Fruit fly (Drosophila melanogaster): ENCODE data around the gene CG1529.

Gene CG1529

DNA sequence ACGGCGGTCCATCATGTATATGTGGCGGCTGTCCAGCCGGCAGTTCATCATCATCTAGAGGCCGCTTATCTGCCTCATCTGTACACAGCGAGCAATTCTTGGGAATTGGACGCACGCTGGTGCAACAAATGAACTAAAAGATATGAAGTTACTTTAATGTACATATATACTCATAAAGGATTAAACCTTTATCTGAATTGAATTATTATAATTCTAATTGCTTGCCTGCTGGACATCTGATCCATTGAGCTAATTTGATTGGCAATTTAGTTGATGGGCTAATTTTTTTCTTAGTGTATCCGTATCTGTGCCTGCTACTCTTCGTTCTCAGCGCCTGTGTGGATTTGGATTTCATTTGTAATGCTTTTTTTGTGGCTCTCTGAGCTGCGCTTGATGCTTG, 41.2 kb upstream of the CG1529 start (continued):
- TF ChIP-seq rib (GFP tag; IDR thresholded peaks at IDR 0.05) (no peak), Xrp1 (GFP tag; IDR thresholded peaks at IDR 0.05) (peak; percentile 39; the same call in 1 of the 2 replicates), Dip2 (GFP tag; IDR thresholded peaks at IDR 0.05) (no peak), Doc2 (GFP tag; IDR thresholded peaks at IDR 0.05) (no peak), CG17361 (GFP tag; IDR thresholded peaks at IDR 0.05) (0 out of 3 replicates have a peak, but pooled peaks have one; percentile 19), CG12769 (tag; optimal IDR thresholded peaks at IDR 0.05) (no peak), CG17385 (GFP tag; optimal IDR thresholded peaks at IDR 0.05) (no peak), CG2678 (tag; optimal IDR thresholded peaks at IDR 0.05) (peak; percentile 38), Drgx (GFP tag; IDR thresholded peaks at IDR 0.05) (peak; percentile 88), fd96Cb (tag; optimal IDR thresholded peaks at IDR 0.05) (peak; percentile 13), Fer3 (tag; optimal IDR thresholded peaks at IDR 0.05) (no peak), GATAe (GFP tag; conservative IDR thresholded peaks at IDR 0.05) (no peak), row (GFP tag; IDR thresholded peaks at IDR 0.05) (peak; percentile 51), CG1603 (tag; optimal IDR thresholded peaks at IDR 0.05) (peak; percentile 37), wdn (GFP tag; IDR thresholded peaks at IDR 0.05) (no peak), CG11456 (GFP tag; IDR thresholded peaks at IDR 0.05) (no peak), CG18262 (tag; optimal IDR thresholded peaks at IDR 0.05) (peak; percentile 10), BEAF-32 (GFP tag; optimal IDR thresholded peaks at IDR 0.05) (no peak), Tbp (GFP tag; optimal IDR thresholded peaks at IDR 0.05) (no peak), tio (GFP tag; optimal IDR thresholded peaks at IDR 0.05) (peak; percentile 13), sens (GFP tag) (peak; percentile 49), CG10366 (GFP tag; IDR thresholded peaks at IDR 0.05) (no peak), ind (GFP tag; optimal IDR thresholded peaks at IDR 0.05) (peak; percentile 28), crc (GFP tag; optimal IDR thresholded peaks at IDR 0.05) (no peak), zen2 (GFP tag; IDR thresholded peaks at IDR 0.05; ENCODE audit: partially characterized antibody) (no peak), CG4617 (GFP tag; optimal IDR thresholded peaks at IDR 0.05; ENCODE audit: borderline replicate concordance) (no peak), CG2116 (GFP tag; optimal IDR thresholded peaks at IDR 0.05) (no peak), nmo (GFP tag; optimal IDR thresholded peaks at IDR 0.05) (peak; percentile 25), CG10565 (GFP tag; optimal IDR thresholded peaks at IDR 0.05) (no peak), Atf6 (GFP tag; IDR thresholded peaks at IDR 0.05) (no peak), sens-2 (GFP tag; IDR thresholded peaks at IDR 0.05) (no peak), so (GFP tag; IDR thresholded peaks at IDR 0.05) (no peak), Elba2 (GFP tag; optimal IDR thresholded peaks at IDR 0.05) (no peak), hkb (optimal IDR thresholded peaks at IDR 0.05) (no peak), hkb (GFP tag; IDR thresholded peaks at IDR 0.05) (no peak), NC2α (GFP tag; optimal IDR thresholded peaks at IDR 0.05) (no peak), Hsf (GFP tag; optimal IDR thresholded peaks at IDR 0.05) (no peak), zf30C (GFP tag; optimal IDR thresholded peaks at IDR 0.05) (peak; percentile 17), bsh (GFP tag; optimal IDR thresholded peaks at IDR 0.05) (peak; percentile 3 to 86), prd (optimal IDR thresholded peaks at IDR 0.05) (no peak), prd (GFP tag; IDR thresholded peaks at IDR 0.05) (peak; percentile 48; the same call in 2 of the 3 replicates), CG18599 (GFP tag; optimal IDR thresholded peaks at IDR 0.05) (peak; percentile 39), dpn (GFP tag; optimal IDR thresholded peaks at IDR 0.05) (peak in 1 of 2 experiments; percentile 23), CG14667 (GFP tag; IDR thresholded peaks at IDR 0.05) (no peak), luna (GFP tag; optimal IDR thresholded peaks at IDR 0.05) (no peak), Med (GFP tag) (peak; percentile 68), MTF-1 (GFP tag; optimal IDR thresholded peaks at IDR 0.05; ENCODE audit: borderline replicate concordance) (no peak), CG10321 (GFP tag; IDR thresholded peaks at IDR 0.05) (no peak), CG33213 (GFP tag; optimal IDR thresholded peaks at IDR 0.05) (no peak), Taf1 (GFP tag; IDR thresholded peaks at IDR 0.05) (no peak), CG10267 (tag; optimal IDR thresholded peaks at IDR 0.05) (peak; percentile 14), CG10209 (GFP tag; optimal IDR thresholded peaks at IDR 0.05) (no peak), MBD-R2 (GFP tag; IDR thresholded peaks at IDR 0.05) (no peak)

All from whole organism, embryonic.